In the genomic region with DNA sequence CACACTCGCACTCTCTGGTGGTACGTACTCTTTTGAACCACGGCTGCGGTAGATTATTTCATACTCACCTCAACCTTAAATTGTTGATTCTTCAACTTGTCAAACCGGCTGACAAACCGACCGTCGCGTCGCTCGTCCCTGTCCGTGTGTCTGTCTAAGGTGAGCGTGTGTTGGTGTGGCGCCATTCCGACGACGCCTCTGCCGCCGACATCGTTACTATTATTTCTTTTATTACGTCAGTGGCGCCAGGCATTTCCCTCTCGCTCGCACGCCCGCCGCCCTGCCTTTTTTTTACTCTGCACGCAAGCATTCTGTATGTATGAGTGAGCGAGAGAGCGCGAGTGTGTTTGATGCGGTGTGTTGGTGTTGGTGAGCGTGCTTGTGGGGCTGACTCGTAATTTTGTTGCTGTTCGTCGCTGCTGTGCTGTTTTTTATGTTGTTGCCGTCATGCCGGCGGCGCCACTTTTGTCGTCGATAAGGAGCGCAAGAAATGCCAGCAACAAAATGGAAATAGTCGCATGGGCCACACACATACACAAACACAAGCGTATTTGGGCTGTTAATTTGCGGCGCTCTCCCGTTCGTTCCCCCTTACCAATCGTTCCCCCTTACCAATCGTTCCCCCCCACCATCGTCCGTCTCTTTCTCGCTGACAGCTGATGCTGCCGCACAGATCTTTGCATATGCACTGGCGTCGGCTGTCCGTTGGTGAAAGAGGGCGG, we compare ENCODE assay signal across 2 fruit fly cellular contexts.
TF ChIP-seq lines count a peak whose summit lies in the region.

No protein-coding gene starts in this region.

TF ChIP-seq in whole organism, embryonic, 481 proteins besides CTCF, POLR2A, EP300 and RAD21 (continued from another document and continues in another):
- TF ChIP-seq Bgb (GFP tag; IDR thresholded peaks at IDR 0.05; lab: Robert Waterston, UW; ENCODE audit: partially characterized antibody) (peak; percentile 15; the same call in 1 of the 2 replicates), Hr39 (optimal IDR thresholded peaks at IDR 0.05; lab: Kevin White, UChicago) (no peak), Max (GFP tag; optimal IDR thresholded peaks at IDR 0.05; lab: Kevin White, UChicago) (no peak), CG10565 (GFP tag; optimal IDR thresholded peaks at IDR 0.05; lab: Kevin White, UChicago) (no peak), sr (GFP tag; IDR thresholded peaks at IDR 0.05; lab: Robert Waterston, UW) (0 out of 3 replicates have a peak, but pooled peaks have one; percentile 54), zfh1 (GFP tag; IDR thresholded peaks at IDR 0.05; lab: Robert Waterston, UW) (0 out of 3 replicates have a peak, but pooled peaks have one; percentile 52), ara (GFP tag; IDR thresholded peaks at IDR 0.05; lab: Robert Waterston, UW) (no peak), CG8281 (tag; optimal IDR thresholded peaks at IDR 0.05; lab: Kevin White, UChicago) (peak; percentile 92), CG10366 (GFP tag; IDR thresholded peaks at IDR 0.05; lab: Robert Waterston, UW) (no peak), HLH54F (GFP tag; optimal IDR thresholded peaks at IDR 0.05; lab: Kevin White, UChicago) (no peak), fd3F (GFP tag; optimal IDR thresholded peaks at IDR 0.05; lab: Kevin White, UChicago) (no peak), ci (GFP tag; IDR thresholded peaks at IDR 0.05; lab: Robert Waterston, UW) (peak; percentile 69), Lpt (GFP tag; optimal IDR thresholded peaks at IDR 0.05; lab: Kevin White, UChicago) (peak; percentile 85), C15 (GFP tag; IDR thresholded peaks at IDR 0.05; lab: Robert Waterston, UW) (no peak), vvl (GFP tag; IDR thresholded peaks at IDR 0.05; lab: Robert Waterston, UW) (peak; percentile 42), rib (GFP tag; IDR thresholded peaks at IDR 0.05; lab: Robert Waterston, UW) (peak; percentile 76; the same call in 1 of the 2 replicates), twi (tag; optimal IDR thresholded peaks at IDR 0.05; lab: Kevin White, UChicago) (peak; percentile 59), p53 (GFP tag; optimal IDR thresholded peaks at IDR 0.05; lab: Kevin White, UChicago) (no peak), bcd (GFP tag; optimal IDR thresholded peaks at IDR 0.05; lab: Kevin White, UChicago) (no peak), Atf3 (GFP tag; optimal IDR thresholded peaks at IDR 0.05; lab: Kevin White, UChicago) (peak; percentile 77), Dp (GFP tag; optimal IDR thresholded peaks at IDR 0.05; lab: Kevin White, UChicago) (peak; percentile 8), Stat92E (GFP tag; optimal IDR thresholded peaks at IDR 0.05; lab: Kevin White, UChicago) (no peak), Camta (GFP tag; optimal IDR thresholded peaks at IDR 0.05; lab: Kevin White, UChicago) (no peak), CG18619 (GFP tag; optimal IDR thresholded peaks at IDR 0.05; lab: Kevin White, UChicago) (no peak), Ravus (GFP tag; IDR thresholded peaks at IDR 0.05; lab: Robert Waterston, UW) (no peak), exex (tag; optimal IDR thresholded peaks at IDR 0.05; lab: Kevin White, UChicago) (peak; percentile 57), CG8765 (GFP tag; IDR thresholded peaks at IDR 0.05; lab: Robert Waterston, UW) (0 out of 2 replicates have a peak, but pooled peaks have one; percentile 56), ems (GFP tag; optimal IDR thresholded peaks at IDR 0.05; lab: Kevin White, UChicago) (no peak), otp (GFP tag; IDR thresholded peaks at IDR 0.05; lab: Robert Waterston, UW) (peak; percentile 74), CG9215 (GFP tag; IDR thresholded peaks at IDR 0.05; lab: Robert Waterston, UW) (no peak), ken (GFP tag; IDR thresholded peaks at IDR 0.05; lab: Robert Waterston, UW) (0 out of 3 replicates have a peak, but pooled peaks have one; percentile 4), gce (GFP tag; IDR thresholded peaks at IDR 0.05; lab: Robert Waterston, UW) (no peak), Hr78 (GFP tag; optimal IDR thresholded peaks at IDR 0.05; lab: Kevin White, UChicago) (peak in 1 of 2 experiments; percentile 59), CG32767 (GFP tag; IDR thresholded peaks at IDR 0.05; lab: Robert Waterston, UW) (peak; percentile 40; the same call in 1 of the 2 replicates), CG2199 (GFP tag; IDR thresholded peaks at IDR 0.05; lab: Robert Waterston, UW) (peak; percentile 73; the same call in 1 of the 3 replicates), Fer1 (GFP tag; optimal IDR thresholded peaks at IDR 0.05; lab: Kevin White, UChicago) (peak; percentile 70), shn (GFP tag; optimal IDR thresholded peaks at IDR 0.05; lab: Kevin White, UChicago) (no peak), cwo (GFP tag; optimal IDR thresholded peaks at IDR 0.05; lab: Kevin White, UChicago) (peak; percentile 81), Jarid2 (GFP tag; optimal IDR thresholded peaks at IDR 0.05; lab: Kevin White, UChicago) (peak; percentile 15), CG10654 (GFP tag; optimal IDR thresholded peaks at IDR 0.05; lab: Kevin White, UChicago) (no peak), ro (GFP tag; IDR thresholded peaks at IDR 0.05; lab: Robert Waterston, UW) (no peak), CG8290 (GFP tag; optimal IDR thresholded peaks at IDR 0.05; lab: Kevin White, UChicago) (no peak), CG8290 (tag; optimal IDR thresholded peaks at IDR 0.05; lab: Kevin White, UChicago) (peak in 1 of 2 experiments; percentile 36), kni (GFP tag; optimal IDR thresholded peaks at IDR 0.05; lab: Kevin White, UChicago) (peak; percentile 99), CG12104 (GFP tag; optimal IDR thresholded peaks at IDR 0.05; lab: Kevin White, UChicago) (no peak), CG3995 (GFP tag; optimal IDR thresholded peaks at IDR 0.05; lab: Kevin White, UChicago) (no peak), sna (GFP tag; IDR thresholded peaks at IDR 0.05; lab: Robert Waterston, UW; ENCODE audit: partially characterized antibody) (peak; percentile 57), dmrt99B (tag; optimal IDR thresholded peaks at IDR 0.05; lab: Kevin White, UChicago) (peak; percentile 15), trh (GFP tag; optimal IDR thresholded peaks at IDR 0.05; lab: Kevin White, UChicago) (no peak), CG15479 (GFP tag; optimal IDR thresholded peaks at IDR 0.05; lab: Kevin White, UChicago) (peak; percentile 45), pfk (GFP tag; optimal IDR thresholded peaks at IDR 0.05; lab: Kevin White, UChicago) (peak; percentile 96), jumu (GFP tag; optimal IDR thresholded peaks at IDR 0.05; lab: Kevin White, UChicago) (no peak), ftz-f1 (GFP tag; optimal IDR thresholded peaks at IDR 0.05; lab: Kevin White, UChicago) (peak; percentile 86), jing (GFP tag; optimal IDR thresholded peaks at IDR 0.05; lab: Kevin White, UChicago) (no peak), seq (GFP tag; IDR thresholded peaks at IDR 0.05; lab: Robert Waterston, UW) (no peak), en (GFP tag; optimal IDR thresholded peaks at IDR 0.05; lab: Kevin White, UChicago) (no peak), CG16779 (GFP tag; IDR thresholded peaks at IDR 0.05; lab: Robert Waterston, UW) (no peak), tna (GFP tag; IDR thresholded peaks at IDR 0.05; lab: Robert Waterston, UW; ENCODE audit: partially characterized antibody) (no peak), CG2712 (tag; optimal IDR thresholded peaks at IDR 0.05; lab: Kevin White, UChicago) (peak; percentile 9), salm (tag; optimal IDR thresholded peaks at IDR 0.05; lab: Kevin White, UChicago) (peak; percentile 13), MTF-1 (GFP tag; optimal IDR thresholded peaks at IDR 0.05; lab: Kevin White, UChicago; ENCODE audit: borderline replicate concordance) (no peak)

TF ChIP-seq in whole organism, prepupa, 60 proteins besides CTCF, POLR2A, EP300 and RAD21 (continued from another document):
- TF ChIP-seq topi (GFP tag; optimal IDR thresholded peaks at IDR 0.05; lab: Kevin White, UChicago), result peak; percentile 19
- TF ChIP-seq vri (GFP tag; optimal IDR thresholded peaks at IDR 0.05; lab: Kevin White, UChicago), result peak; percentile 99
- no peak for TF ChIP-seq Hr38 (GFP tag; optimal IDR thresholded peaks at IDR 0.05; lab: Kevin White, UChicago)
- peak; percentile 28 for TF ChIP-seq esn (GFP tag; optimal IDR thresholded peaks at IDR 0.05; lab: Kevin White, UChicago)
- TF ChIP-seq achi (GFP tag; optimal IDR thresholded peaks at IDR 0.05; lab: Kevin White, UChicago), result no peak
- TF ChIP-seq CG34406 (GFP tag; optimal IDR thresholded peaks at IDR 0.05; lab: Kevin White, UChicago), result no peak
- TF ChIP-seq OdsH (GFP tag; optimal IDR thresholded peaks at IDR 0.05; lab: Kevin White, UChicago), result peak; percentile 1
- TF ChIP-seq CG31627 (GFP tag; optimal IDR thresholded peaks at IDR 0.05; lab: Kevin White, UChicago), result no peak
- peak; percentile 84 for TF ChIP-seq dsx (GFP tag; optimal IDR thresholded peaks at IDR 0.05; lab: Kevin White, UChicago; ENCODE audit: poor library complexity, severe bottlenecking)
- no peak for TF ChIP-seq CG11294 (GFP tag; IDR thresholded peaks at IDR 0.05; lab: Robert Waterston, UW)
- TF ChIP-seq fkh (GFP tag; optimal IDR thresholded peaks at IDR 0.05; lab: Kevin White, UChicago), result peak; percentile 91
- no peak for TF ChIP-seq CG10631 (GFP tag; optimal IDR thresholded peaks at IDR 0.05; lab: Kevin White, UChicago)
